Worm (Caenorhabditis elegans) whole organism, mixed stage, embryonic: ENCODE results near the gene Y54G11A.3.

Source experiments
- drap-1 ChIP-seq: fragments of 200-800 bp; sonication (Bioruptor generic); optimal IDR thresholded peaks from 3 replicates; lab custom pipeline; 2018; ENCODE audit warnings: mild to moderate bottlenecking, missing genetic modification characterization, missing compliant biosample characterization
- elt-3 ChIP-seq: fragments of 150-350 bp; optimal IDR thresholded peaks from 2 replicates; lab custom pipeline; 2014; ENCODE audit warnings: missing biosample characterization, missing genetic modification characterization
- lin-13 ChIP-seq: fragments of 150-350 bp; optimal IDR thresholded peaks from 2 replicates; lab custom pipeline; 2014; ENCODE audit warnings: missing biosample characterization, missing genetic modification characterization
- mep-1 ChIP-seq: fragments of 150-350 bp; optimal IDR thresholded peaks from 2 replicates; lab custom pipeline; 2017; ENCODE audit warnings: missing biosample characterization, missing genetic modification reagents, missing genetic modification characterization, inconsistent platforms
- nhr-12 ChIP-seq: fragments of 150-350 bp; optimal IDR thresholded peaks from 2 replicates; lab custom pipeline; 2014; ENCODE audit warnings: missing biosample characterization, missing genetic modification characterization
- nhr-28 ChIP-seq: fragments of 150-350 bp; optimal IDR thresholded peaks from 2 replicates; lab custom pipeline; 2014; ENCODE audit warnings: missing biosample characterization, missing genetic modification characterization
- tbx-8 ChIP-seq: fragments of 200-800 bp; sonication (Bioruptor generic); optimal IDR thresholded peaks from 2 replicates; lab custom pipeline; 2018; ENCODE audit warnings: mild to moderate bottlenecking, missing genetic modification characterization, moderate library complexity, missing compliant biosample characterization

ce11 chrII:14290846-14291245, 14.4 kb downstream of the Y54G11A.3 start:
- TF ChIP-seq tbx-8 (GFP tag; lab: Kevin White, UChicago) (no peak), drap-1 (GFP tag; lab: Kevin White, UChicago) (no peak), lin-13 (tag; lab: Kevin White, UChicago) (no peak), mep-1 (tag; lab: Kevin White, UChicago) (no peak), nhr-12 (no peak), elt-3 (tag; lab: Kevin White, UChicago) (no peak), nhr-28 (tag; lab: Kevin White, UChicago) (no peak)
